Fruit fly (Drosophila melanogaster) whole organism, embryonic: ENCODE data around the gene Noa36.

Experiments used
- CG10462 ChIP-seq: fragments of 200-800 bp; sonication (Bioruptor generic); optimal IDR thresholded peaks from 2 replicates; lab custom pipeline; 2016; ENCODE audit warnings: missing biosample characterization, missing genetic modification characterization
- CG10959 ChIP-seq: fragments of 200-800 bp; sonication (Bioruptor generic); IDR thresholded peaks from 2 replicates; pipeline ENCODE4 v1.3.6; 2022; ENCODE audit warnings: missing biosample characterization, missing genetic modification characterization
- CG10979 ChIP-seq: fragments of 200-800 bp; sonication (Bioruptor generic); optimal IDR thresholded peaks from 2 replicates; lab custom pipeline; 2018; ENCODE audit warnings: missing biosample characterization, mild to moderate bottlenecking, missing genetic modification characterization, moderate library complexity
- CG11085 ChIP-seq: fragments of 200-800 bp; sonication (Bioruptor generic); IDR thresholded peaks from 2 replicates; pipeline ENCODE4 v1.3.6; 2022; ENCODE audit warnings: missing biosample characterization, missing genetic modification characterization
- CG12071 ChIP-seq: fragments of 200-800 bp; sonication (Bioruptor generic); optimal IDR thresholded peaks from 3 replicates; lab custom pipeline; 2018; ENCODE audit warnings: missing biosample characterization, mild to moderate bottlenecking, missing genetic modification characterization
- CG12219 ChIP-seq: fragments of 200-800 bp; sonication (Bioruptor generic); optimal IDR thresholded peaks from 3 replicates; lab custom pipeline; 2018; ENCODE audit warnings: missing biosample characterization, mild to moderate bottlenecking, missing genetic modification characterization
- CG14710 ChIP-seq: fragments of 200-800 bp; sonication (Bioruptor generic); optimal IDR thresholded peaks from 3 replicates; lab custom pipeline; 2019; ENCODE audit warnings: missing biosample characterization, mild to moderate bottlenecking, missing genetic modification characterization, moderate library complexity
- CG15073 ChIP-seq: fragments of 200-800 bp; sonication (Bioruptor generic); optimal IDR thresholded peaks from 2 replicates; lab custom pipeline; 2016; ENCODE audit warnings: missing biosample characterization, missing genetic modification characterization
- CG15514 ChIP-seq: fragments of 200-800 bp; sonication (Bioruptor generic); optimal IDR thresholded peaks from 3 replicates; lab custom pipeline; 2017; ENCODE audit warnings: missing biosample characterization, missing genetic modification characterization, mild to moderate bottlenecking, moderate library complexity, missing genetic modification reagents
- CG1603 ChIP-seq: fragments of 200-800 bp; sonication (Bioruptor generic); optimal IDR thresholded peaks from 2 replicates; lab custom pipeline; 2019; ENCODE audit warnings: missing biosample characterization, mild to moderate bottlenecking, missing genetic modification characterization, moderate library complexity
- CG2116 ChIP-seq: fragments of 200-800 bp; sonication (Bioruptor generic); optimal IDR thresholded peaks from 3 replicates; lab custom pipeline; 2018; ENCODE audit warnings: missing biosample characterization, mild to moderate bottlenecking, missing genetic modification characterization
- CG30020 ChIP-seq: fragments of 200-800 bp; optimal IDR thresholded peaks from 2 replicates; lab custom pipeline; 2019; ENCODE audit warnings: missing biosample characterization, mild to moderate bottlenecking, missing genetic modification characterization, moderate library complexity
- CG30403 ChIP-seq: fragments of 200-800 bp; sonication (Bioruptor generic); optimal IDR thresholded peaks from 3 replicates; lab custom pipeline; 2016; ENCODE audit warnings: missing biosample characterization, missing genetic modification characterization
- CG33557 ChIP-seq: fragments of 200-800 bp; sonication (Bioruptor generic); optimal IDR thresholded peaks from 2 replicates; lab custom pipeline; 2019; ENCODE audit warnings: missing biosample characterization, mild to moderate bottlenecking, missing genetic modification characterization, moderate library complexity
- CG3407 ChIP-seq: fragments of 200-800 bp; sonication (Bioruptor generic); optimal IDR thresholded peaks from 2 replicates; lab custom pipeline; 2018; ENCODE audit warnings: missing biosample characterization, mild to moderate bottlenecking, missing genetic modification characterization
- CG3847 ChIP-seq: fragments of 200-800 bp; sonication (Bioruptor generic); IDR thresholded peaks from 2 replicates; pipeline ENCODE4 v1.3.6; 2022; ENCODE audit warnings: missing biosample characterization, missing genetic modification characterization
- CG43689 ChIP-seq: fragments of 200-800 bp; sonication (Bioruptor generic); IDR thresholded peaks from 2 replicates; pipeline ENCODE4 v1.3.6; 2022; ENCODE audit warnings: missing biosample characterization, missing genetic modification characterization
- CG8089 ChIP-seq: fragments of 200-800 bp; sonication (Bioruptor generic); optimal IDR thresholded peaks from 3 replicates; lab custom pipeline; 2016; ENCODE audit warnings: missing biosample characterization, missing genetic modification characterization
- CG9609 ChIP-seq: fragments of 200-800 bp; sonication (Bioruptor generic); optimal IDR thresholded peaks from 3 replicates; lab custom pipeline; 2016; ENCODE audit warnings: missing biosample characterization, missing genetic modification characterization
- Dek ChIP-seq: fragments of 200-800 bp; sonication (Bioruptor generic); optimal IDR thresholded peaks from 3 replicates; lab custom pipeline; 2019; ENCODE audit warnings: missing biosample characterization, mild to moderate bottlenecking, missing genetic modification characterization, moderate library complexity
- Doc3 ChIP-seq: fragments of 200-800 bp; sonication (Bioruptor generic); IDR thresholded peaks from 3 replicates; pipeline ENCODE4 v1.3.6; 2022; ENCODE audit warnings: missing biosample characterization, missing genetic modification characterization; ENCODE audit not compliant: partially characterized antibody
- GATAe ChIP-seq: fragments of 200-800 bp; sonication (Bioruptor generic); conservative IDR thresholded peaks from 2 replicates; pipeline ENCODE4 v1.3.6; 2022; ENCODE audit warnings: missing biosample characterization, missing genetic modification characterization
- Hsf ChIP-seq: fragments of 200-800 bp; sonication (Bioruptor generic); optimal IDR thresholded peaks from 3 replicates; lab custom pipeline; 2016; ENCODE audit warnings: missing biosample characterization, missing genetic modification characterization
- MBD-R2 ChIP-seq: fragments of 200-800 bp; sonication (Bioruptor generic); IDR thresholded peaks from 2 replicates; pipeline ENCODE4 v1.3.6; 2022; ENCODE audit warnings: missing biosample characterization, missing genetic modification characterization
- Mrtf ChIP-seq: fragments of 200-800 bp; sonication (Bioruptor generic); IDR thresholded peaks from 3 replicates; pipeline ENCODE4 v1.3.6; 2022; ENCODE audit warnings: missing biosample characterization, missing genetic modification characterization
- Oli ChIP-seq: fragments of 200-800 bp; sonication (Bioruptor generic); optimal IDR thresholded peaks from 2 replicates; lab custom pipeline; 2018; ENCODE audit warnings: missing biosample characterization, mild to moderate bottlenecking, missing genetic modification characterization, moderate library complexity
- Poxn ChIP-seq: fragments of 200-800 bp; sonication (Bioruptor generic); IDR thresholded peaks from 2 replicates; pipeline ENCODE4 v1.3.6; 2022; ENCODE audit warnings: missing biosample characterization, missing genetic modification characterization
- Sin3A ChIP-seq: fragments of >200 bp; optimal IDR thresholded peaks from 2 replicates; lab custom pipeline; 2018
- Ssrp ChIP-seq: fragments of 200-800 bp; sonication (Bioruptor generic); optimal IDR thresholded peaks from 2 replicates; lab custom pipeline; 2018; ENCODE audit warnings: missing biosample characterization, mild to moderate bottlenecking, missing genetic modification characterization, moderate library complexity
- Vsx1 ChIP-seq: fragments of 200-800 bp; sonication (Bioruptor generic); optimal IDR thresholded peaks from 2 replicates; lab custom pipeline; 2017; ENCODE audit warnings: missing biosample characterization, mild to moderate bottlenecking, missing genetic modification characterization, missing genetic modification reagents
- al ChIP-seq: fragments of 200-800 bp; sonication (Bioruptor generic); IDR thresholded peaks from 2 replicates; pipeline ENCODE4 v1.3.6; 2022; ENCODE audit warnings: missing biosample characterization, missing genetic modification characterization
- bbx ChIP-seq: fragments of 200-800 bp; sonication (Bioruptor generic); IDR thresholded peaks from 2 replicates; pipeline ENCODE4 v1.3.6; 2022; ENCODE audit warnings: missing biosample characterization, missing genetic modification characterization; ENCODE audit not compliant: partially characterized antibody
- bsh ChIP-seq, 2 experiments: fragments of 200-800 bp; sonication (Bioruptor generic); optimal IDR thresholded peaks; 2 replicates each; lab custom pipeline; 2017 to 2018; ENCODE audit warnings: mild to moderate bottlenecking in 2 of 2, missing biosample characterization in 2 of 2, missing genetic modification characterization in 2 of 2, moderate library complexity in 1 of 2
- croc ChIP-seq: fragments of 200-800 bp; sonication (Bioruptor generic); conservative IDR thresholded peaks from 3 replicates; pipeline ENCODE4 v1.3.6; 2022; ENCODE audit warnings: missing biosample characterization, missing genetic modification characterization
- gro ChIP-seq: fragments of 200-800 bp; sonication (Bioruptor generic); optimal IDR thresholded peaks from 2 replicates; lab custom pipeline; 2016; ENCODE audit warnings: missing biosample characterization, missing genetic modification characterization
- gsb ChIP-seq: fragments of 200-800 bp; sonication (Bioruptor generic); IDR thresholded peaks from 2 replicates; pipeline ENCODE4 v1.3.6; 2022; ENCODE audit warnings: missing biosample characterization, missing genetic modification characterization
- hkb ChIP-seq, 2 experiments: fragments of 200-800 bp in 1 of 2; fragments of >200 bp in 1 of 2; sonication (Bioruptor generic) in 1 of 2; IDR thresholded peaks in 1 of 2; optimal IDR thresholded peaks in 1 of 2; 2 replicates each; pipeline versions ENCODE4 v1.3.6 to Lab custom; 2017 to 2022; ENCODE audit warnings: missing biosample characterization in 1 of 2, missing genetic modification characterization in 1 of 2
- insv ChIP-seq, 2 experiments: fragments of 200-800 bp; sonication (Bioruptor generic); optimal IDR thresholded peaks; 3 replicates each; lab custom pipeline; 2016 to 2018; ENCODE audit warnings: missing biosample characterization in 2 of 2, missing genetic modification characterization in 2 of 2
- knrl ChIP-seq: fragments of 200-800 bp; sonication (Bioruptor generic); IDR thresholded peaks from 3 replicates; pipeline ENCODE4 v1.3.6; 2022; ENCODE audit warnings: missing biosample characterization, missing genetic modification characterization; ENCODE audit not compliant: partially characterized antibody
- lilli ChIP-seq: fragments of 200-800 bp; sonication (Bioruptor generic); optimal IDR thresholded peaks from 3 replicates; lab custom pipeline; 2016; ENCODE audit warnings: missing biosample characterization, missing genetic modification characterization
- pho ChIP-seq: fragments of 200-800 bp; sonication (Bioruptor generic); optimal IDR thresholded peaks from 2 replicates; lab custom pipeline; 2016; ENCODE audit warnings: missing biosample characterization, missing genetic modification characterization
- repo ChIP-seq: fragments of 200-800 bp; sonication (Bioruptor generic); optimal IDR thresholded peaks from 2 replicates; lab custom pipeline; 2016; ENCODE audit warnings: missing biosample characterization, missing genetic modification characterization
- stc ChIP-seq: fragments of 200-800 bp; sonication (Bioruptor generic); IDR thresholded peaks from 2 replicates; pipeline ENCODE4 v1.3.6; 2022; ENCODE audit warnings: missing biosample characterization, missing genetic modification characterization
- tll ChIP-seq, 2 experiments: fragments of 200-800 bp in 1 of 2; fragments of >200 bp in 1 of 2; sonication (Bioruptor generic) in 1 of 2; optimal IDR thresholded peaks; 2 replicates each; lab custom pipeline; 2017 to 2019; ENCODE audit warnings: missing biosample characterization in 2 of 2, missing genetic modification characterization in 2 of 2, mild to moderate bottlenecking in 1 of 2, moderate library complexity in 1 of 2
- tna ChIP-seq: fragments of 200-800 bp; sonication (Bioruptor generic); IDR thresholded peaks from 2 replicates; pipeline ENCODE4 v1.3.6; 2022; ENCODE audit warnings: missing biosample characterization, missing genetic modification characterization; ENCODE audit not compliant: partially characterized antibody
- unc-4 ChIP-seq: fragments of 200-800 bp; sonication (Bioruptor generic); IDR thresholded peaks from 2 replicates; pipeline ENCODE4 v1.3.6; 2022; ENCODE audit warnings: missing biosample characterization, missing genetic modification characterization; ENCODE audit not compliant: partially characterized antibody
- vnd ChIP-seq: fragments of 200-800 bp; sonication (Bioruptor generic); IDR thresholded peaks from 3 replicates; pipeline ENCODE4 v1.3.6; 2022; ENCODE audit warnings: missing biosample characterization, missing genetic modification characterization; ENCODE audit not compliant: partially characterized antibody

The Noa36 gene

DNA sequence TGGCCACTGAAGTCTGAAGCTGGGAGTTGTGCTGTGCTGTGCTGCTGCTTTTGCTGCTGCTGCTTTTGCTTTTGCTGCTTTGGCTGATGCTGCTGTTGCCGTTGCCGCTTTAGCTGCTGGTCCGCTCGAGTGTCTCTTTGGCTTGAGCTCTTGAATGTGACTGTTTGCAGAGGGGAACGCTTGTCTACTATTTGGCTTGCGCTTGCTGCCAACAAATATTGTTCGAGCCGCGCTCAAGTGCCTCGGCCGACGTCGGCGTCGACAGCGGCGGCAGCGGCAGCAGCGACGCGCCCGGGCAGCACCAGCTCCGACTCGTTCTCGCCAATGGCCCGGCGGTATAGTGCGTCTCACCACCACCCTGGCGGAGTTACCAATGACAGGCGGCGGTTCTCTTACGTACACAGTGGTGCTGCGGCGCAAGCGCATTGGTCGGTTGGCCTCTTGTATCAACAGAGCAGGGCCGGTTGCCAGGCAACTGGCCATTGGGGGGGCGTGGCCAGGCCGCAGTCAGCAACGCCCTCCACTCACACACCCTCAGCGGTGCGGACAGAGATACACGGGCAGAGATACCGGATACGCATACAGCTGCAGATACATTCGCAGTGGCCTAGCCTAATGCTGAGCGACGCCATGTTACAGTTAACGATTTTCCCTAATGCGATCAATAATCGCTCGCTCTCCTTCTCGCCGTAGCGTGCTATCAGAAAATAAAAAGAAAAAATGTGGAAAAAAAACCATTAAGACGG, 13.8 kb downstream of the Noa36 start, which contains the start of gene fkh (continued):
- TF ChIP-seq Doc3 (GFP tag; lab: Robert Waterston, UW), result peak; percentile 16; the same call in 1 of the 3 replicates
- TF ChIP-seq croc (GFP tag; lab: Robert Waterston, UW), result no peak; the same call in 2 of the 3 replicates
- TF ChIP-seq gsb (GFP tag; lab: Robert Waterston, UW), result peak; percentile 68; the same call in 1 of the 2 replicates
- peak; percentile 56 for TF ChIP-seq Hsf (GFP tag; lab: Kevin White, UChicago)
- no peak for TF ChIP-seq al (GFP tag; lab: Robert Waterston, UW)
- peak; percentile 66 for TF ChIP-seq CG30403
- TF ChIP-seq GATAe (GFP tag; lab: Robert Waterston, UW), result peak; percentile 68
- TF ChIP-seq pho, result peak; percentile 92
- TF ChIP-seq CG1603 (tag; lab: Kevin White, UChicago), result peak; percentile 73
- peak; percentile 74 for TF ChIP-seq CG9609 (GFP tag; lab: Kevin White, UChicago)
- TF ChIP-seq Poxn (GFP tag; lab: Robert Waterston, UW), result peak; percentile 33; the same call in 1 of the 2 replicates
- peak; percentile 98 for TF ChIP-seq CG12071 (GFP tag; lab: Kevin White, UChicago)
- TF ChIP-seq unc-4 (GFP tag; lab: Robert Waterston, UW), result no peak; the same call in 1 of the 2 replicates
- TF ChIP-seq CG33557, result peak; percentile 93
- no peak for TF ChIP-seq Sin3A (lab: Kevin White, UChicago)
- TF ChIP-seq gro, result no peak
- TF ChIP-seq stc (GFP tag; lab: Robert Waterston, UW), result peak; percentile 74
- peak; percentile 41 for TF ChIP-seq CG10979 (tag; lab: Kevin White, UChicago)
- TF ChIP-seq tll (GFP tag; optimal IDR thresholded peaks at IDR 0.05; lab: Kevin White, UChicago), result peak in 1 of 2 experiments; percentile 48
- no peak for TF ChIP-seq Oli (tag; lab: Kevin White, UChicago)
- TF ChIP-seq CG14710 (tag; lab: Kevin White, UChicago), result peak; percentile 79
- TF ChIP-seq CG3407 (GFP tag; lab: Kevin White, UChicago), result peak; percentile 97
- peak; percentile 30 to 81 for TF ChIP-seq insv (GFP tag; optimal IDR thresholded peaks at IDR 0.05; lab: Kevin White, UChicago)
- no peak for TF ChIP-seq knrl (GFP tag; lab: Robert Waterston, UW)
- TF ChIP-seq repo (GFP tag; lab: Kevin White, UChicago), result peak; percentile 91
- TF ChIP-seq CG12219 (GFP tag; lab: Kevin White, UChicago), result peak; percentile 85
- TF ChIP-seq hkb (optimal IDR thresholded peaks at IDR 0.05; lab: Kevin White, UChicago), result no peak
- TF ChIP-seq hkb (GFP tag; IDR thresholded peaks at IDR 0.05; lab: Robert Waterston, UW), result peak; percentile 96
- TF ChIP-seq MBD-R2 (GFP tag; lab: Robert Waterston, UW), result peak; percentile 63; the same call in 1 of the 2 replicates
- TF ChIP-seq CG15514 (GFP tag; lab: Kevin White, UChicago), result peak; percentile 95
- no peak for TF ChIP-seq bbx (GFP tag; lab: Robert Waterston, UW)
- no peak for TF ChIP-seq CG30020
- peak; percentile 73 for TF ChIP-seq CG10462
- TF ChIP-seq CG11085 (GFP tag; lab: Robert Waterston, UW), result peak; percentile 36; the same call in 1 of the 2 replicates
- peak; percentile 5 for TF ChIP-seq CG15073 (GFP tag; lab: Kevin White, UChicago)
- TF ChIP-seq bsh (GFP tag; optimal IDR thresholded peaks at IDR 0.05; lab: Kevin White, UChicago), result peak; percentile 16 to 74
- TF ChIP-seq vnd (GFP tag; lab: Robert Waterston, UW), result no peak
- TF ChIP-seq Ssrp (tag; lab: Kevin White, UChicago), result no peak
- no peak for TF ChIP-seq tna (GFP tag; lab: Robert Waterston, UW)
- peak; percentile 64 for TF ChIP-seq lilli (GFP tag; lab: Kevin White, UChicago)
- 0 out of 2 replicates have a peak, but pooled peaks have one; percentile 34 for TF ChIP-seq CG10959 (GFP tag; lab: Robert Waterston, UW)
- TF ChIP-seq Vsx1 (GFP tag; lab: Kevin White, UChicago), result peak; percentile 97
- TF ChIP-seq Dek (tag; lab: Kevin White, UChicago), result no peak
- TF ChIP-seq CG2116 (GFP tag; lab: Kevin White, UChicago), result peak; percentile 87
- TF ChIP-seq CG3847 (GFP tag; lab: Robert Waterston, UW), result peak; percentile 53; the same call in 1 of the 2 replicates
- TF ChIP-seq CG8089 (GFP tag; lab: Kevin White, UChicago), result peak; percentile 89
- no peak; the same call in 2 of the 3 replicates for TF ChIP-seq Mrtf (GFP tag; lab: Robert Waterston, UW)
- peak; percentile 50 for TF ChIP-seq CG43689 (GFP tag; lab: Robert Waterston, UW)
